Worm (Caenorhabditis elegans) whole organism, mixed stage, embryonic: ENCODE measurements around the gene str-206.

Source experiments
- lin-13 ChIP-seq: fragments of 150-350 bp; optimal IDR thresholded peaks from 2 replicates; lab custom pipeline; 2014; ENCODE audit warnings: missing biosample characterization, missing genetic modification characterization
- pha-4 ChIP-seq: fragments of 150-350 bp; optimal IDR thresholded peaks from 2 replicates; lab custom pipeline; 2018; ENCODE audit warnings: missing biosample characterization, missing genetic modification reagents, missing genetic modification characterization
- sem-2 ChIP-seq: fragments of 200-800 bp; sonication (Bioruptor generic); optimal IDR thresholded peaks from 2 replicates; lab custom pipeline; 2018; ENCODE audit warnings: mild to moderate bottlenecking, missing genetic modification characterization, missing compliant biosample characterization
- sptf-1 ChIP-seq: sonication (generic microtip); optimal IDR thresholded peaks from 2 replicates; lab custom pipeline; 2017; ENCODE audit warnings: mild to moderate bottlenecking, missing genetic modification characterization, moderate library complexity, missing compliant biosample characterization
- unc-39 ChIP-seq: fragments of 150-350 bp; optimal IDR thresholded peaks from 2 replicates; lab custom pipeline; 2014; ENCODE audit warnings: missing biosample characterization, missing genetic modification characterization
- ztf-11 ChIP-seq: fragments of 150-350 bp; optimal IDR thresholded peaks from 2 replicates; lab custom pipeline; 2014; ENCODE audit warnings: missing biosample characterization, missing genetic modification characterization

- TF ChIP-seq sptf-1 (tag; lab: Kevin White, UChicago) (no peak), pha-4 (tag; lab: Kevin White, UChicago) (no peak), unc-39 (tag; lab: Kevin White, UChicago) (no peak), ztf-11 (tag; lab: Kevin White, UChicago) (no peak), lin-13 (tag; lab: Kevin White, UChicago) (no peak), sem-2 (no peak)
Measured at ce11 chrV:6212566-6212965, 5.4 kb upstream of the str-206 start.
